Worm (Caenorhabditis elegans) whole organism, L1 larva: ENCODE results near the gene glna-1.
A peak's percentile ranks its signal among the peaks of the same experiment; 100 is the strongest.

ENCODE experiments used
- C16A3.4 ChIP-seq: fragments of 150-350 bp; optimal IDR thresholded peaks from 2 replicates; lab custom pipeline; 2014; ENCODE audit warnings: missing biosample characterization, missing genetic modification characterization
- C34B4.2 ChIP-seq: sonication (generic microtip); optimal IDR thresholded peaks from 2 replicates; lab custom pipeline; 2017; ENCODE audit warnings: mild to moderate bottlenecking, missing genetic modification characterization, missing compliant biosample characterization
- Y116A8C.19 ChIP-seq: sonication (generic microtip); optimal IDR thresholded peaks from 2 replicates; lab custom pipeline; 2016; ENCODE audit warnings: missing compliant biosample characterization, missing genetic modification characterization, borderline replicate concordance
- aha-1 ChIP-seq: fragments of 150-350 bp; optimal IDR thresholded peaks from 2 replicates; lab custom pipeline; 2014; ENCODE audit warnings: missing biosample characterization, missing genetic modification characterization
- aly-2 ChIP-seq: fragments of 150-350 bp; optimal IDR thresholded peaks from 2 replicates; lab custom pipeline; 2014; ENCODE audit warnings: missing biosample characterization, missing genetic modification characterization
- ama-1 ChIP-seq: fragments of 150-350 bp; optimal IDR thresholded peaks from 2 replicates; lab custom pipeline; 2014
- blmp-1 ChIP-seq: fragments of 150-350 bp; optimal IDR thresholded peaks from 2 replicates; lab custom pipeline; 2014; ENCODE audit warnings: missing biosample characterization, missing genetic modification characterization
- ceh-90 ChIP-seq: sonication (generic microtip); optimal IDR thresholded peaks from 2 replicates; lab custom pipeline; 2016; ENCODE audit warnings: missing genetic modification characterization, missing compliant biosample characterization
- ces-1 ChIP-seq: fragments of 150-350 bp; optimal IDR thresholded peaks from 2 replicates; lab custom pipeline; 2014; ENCODE audit warnings: missing biosample characterization, missing genetic modification reagents, missing genetic modification characterization
- dsc-1 ChIP-seq: sonication (generic microtip); optimal IDR thresholded peaks from 2 replicates; lab custom pipeline; 2016; ENCODE audit warnings: mild to moderate bottlenecking, missing genetic modification characterization, missing compliant biosample characterization
- egl-27 ChIP-seq, 2 experiments: fragments of 150-350 bp in 1 of 2; sonication (generic microtip); optimal IDR thresholded peaks; 3 replicates each; lab custom pipeline; 2017 to 2018; ENCODE audit warnings: missing biosample characterization in 2 of 2, missing genetic modification characterization in 2 of 2, missing genetic modification reagents in 2 of 2
- elt-3 ChIP-seq, 6 experiments: fragments of 150-350 bp in 1 of 6; sonication (generic microtip); optimal IDR thresholded peaks; 2 replicates each; lab custom pipeline; 2017 to 2018; ENCODE audit warnings: missing biosample characterization in 6 of 6, missing genetic modification characterization in 6 of 6, inconsistent platforms in 1 of 6
- fkh-10 ChIP-seq: sonication (generic microtip); optimal IDR thresholded peaks from 2 replicates; lab custom pipeline; 2017; ENCODE audit warnings: missing biosample characterization, missing genetic modification reagents, missing genetic modification characterization
- fkh-4 ChIP-seq: sonication (generic microtip); optimal IDR thresholded peaks from 2 replicates; lab custom pipeline; 2016; ENCODE audit warnings: missing compliant biosample characterization, missing genetic modification characterization, borderline replicate concordance
- fkh-8 ChIP-seq: sonication (generic microtip); optimal IDR thresholded peaks from 2 replicates; lab custom pipeline; 2016; ENCODE audit warnings: mild to moderate bottlenecking, missing genetic modification characterization, missing compliant biosample characterization
- hlh-17 ChIP-seq: fragments of 200-800 bp; sonication (Bioruptor generic); optimal IDR thresholded peaks from 2 replicates; lab custom pipeline; 2018; ENCODE audit warnings: missing genetic modification characterization, mild to moderate bottlenecking, missing compliant biosample characterization, moderate library complexity, borderline replicate concordance
- hpl-2 ChIP-seq: fragments of 150-350 bp; optimal IDR thresholded peaks from 2 replicates; lab custom pipeline; 2014; ENCODE audit warnings: missing biosample characterization, missing genetic modification reagents, missing genetic modification characterization
- irx-1 ChIP-seq: sonication (generic microtip); optimal IDR thresholded peaks from 2 replicates; lab custom pipeline; 2016; ENCODE audit warnings: missing genetic modification characterization, missing compliant biosample characterization
- jun-1 ChIP-seq: fragments of 150-350 bp; optimal IDR thresholded peaks from 2 replicates; lab custom pipeline; 2014; ENCODE audit warnings: missing biosample characterization, missing genetic modification reagents, missing genetic modification characterization
- lin-13 ChIP-seq: fragments of 150-350 bp; optimal IDR thresholded peaks from 2 replicates; lab custom pipeline; 2014; ENCODE audit warnings: missing biosample characterization, missing genetic modification reagents, missing genetic modification characterization
- lin-14 ChIP-seq: fragments of 200-800 bp; sonication (Bioruptor generic); optimal IDR thresholded peaks from 2 replicates; lab custom pipeline; 2018; ENCODE audit warnings: mild to moderate bottlenecking, missing genetic modification characterization, moderate library complexity, missing compliant biosample characterization
- lin-15B ChIP-seq: fragments of 150-350 bp; sonication (generic microtip); optimal IDR thresholded peaks from 3 replicates; lab custom pipeline; 2014; ENCODE audit warnings: missing biosample characterization, missing genetic modification characterization
- lin-39 ChIP-seq: fragments of 150-350 bp; optimal IDR thresholded peaks from 2 replicates; lab custom pipeline; 2014; ENCODE audit warnings: missing biosample characterization, missing genetic modification reagents, missing genetic modification characterization
- lsy-2 ChIP-seq, 2 experiments: fragments of 150-350 bp; optimal IDR thresholded peaks; 2 replicates each; lab custom pipeline; 2014; ENCODE audit warnings: missing biosample characterization in 2 of 2, missing genetic modification characterization in 2 of 2
- mdl-1 ChIP-seq, 2 experiments: fragments of 150-350 bp; optimal IDR thresholded peaks; 2 replicates each; lab custom pipeline; 2014 to 2017; ENCODE audit warnings: missing biosample characterization in 2 of 2, missing genetic modification characterization in 2 of 2, inconsistent platforms in 1 of 2
- nhr-19 ChIP-seq: fragments of 200-800 bp; sonication (Bioruptor generic); conservative IDR thresholded peaks from 2 replicates; pipeline ENCODE4 v1.3.6; 2022; ENCODE audit warnings: missing genetic modification characterization, missing compliant biosample characterization
- nhr-237 ChIP-seq: fragments of 150-350 bp; optimal IDR thresholded peaks from 2 replicates; lab custom pipeline; 2014; ENCODE audit warnings: missing biosample characterization, missing genetic modification characterization
- nhr-71 ChIP-seq: sonication (generic microtip); optimal IDR thresholded peaks from 2 replicates; lab custom pipeline; 2016; ENCODE audit warnings: mild to moderate bottlenecking, missing genetic modification characterization, moderate library complexity, missing compliant biosample characterization
- nhr-76 ChIP-seq: sonication (generic microtip); optimal IDR thresholded peaks from 2 replicates; lab custom pipeline; 2017; ENCODE audit warnings: missing biosample characterization, missing genetic modification characterization
- nhr-77 ChIP-seq: fragments of 150-350 bp; optimal IDR thresholded peaks from 2 replicates; lab custom pipeline; 2014; ENCODE audit warnings: missing biosample characterization, missing genetic modification characterization
- nhr-84 ChIP-seq: sonication (generic microtip); optimal IDR thresholded peaks from 2 replicates; lab custom pipeline; 2017; ENCODE audit warnings: missing biosample characterization, missing genetic modification characterization
- nhr-90 ChIP-seq: sonication (generic microtip); optimal IDR thresholded peaks from 2 replicates; lab custom pipeline; 2016; ENCODE audit warnings: mild to moderate bottlenecking, missing genetic modification characterization, missing compliant biosample characterization; ENCODE audit not compliant: poor library complexity
- pag-3 ChIP-seq: sonication (generic microtip); optimal IDR thresholded peaks from 2 replicates; lab custom pipeline; 2017; ENCODE audit warnings: missing genetic modification characterization, mild to moderate bottlenecking, missing compliant biosample characterization, antibody characterized with exemption, borderline replicate concordance; ENCODE audit not compliant: insufficient read depth
- rnt-1 ChIP-seq: sonication (generic microtip); optimal IDR thresholded peaks from 2 replicates; lab custom pipeline; 2016; ENCODE audit warnings: mild to moderate bottlenecking, missing genetic modification characterization, moderate library complexity, missing compliant biosample characterization
- skn-1 ChIP-seq: fragments of 150-350 bp; optimal IDR thresholded peaks from 2 replicates; lab custom pipeline; 2014; ENCODE audit warnings: missing biosample characterization, missing genetic modification characterization
- sup-37 ChIP-seq: fragments of 200-800 bp; sonication (Bioruptor generic); optimal IDR thresholded peaks from 2 replicates; lab custom pipeline; 2018; ENCODE audit warnings: mild to moderate bottlenecking, missing genetic modification characterization, missing compliant biosample characterization
- swsn-7 ChIP-seq: sonication (generic microtip); optimal IDR thresholded peaks from 2 replicates; lab custom pipeline; 2016; ENCODE audit warnings: missing genetic modification characterization, missing compliant biosample characterization
- tbx-2 ChIP-seq: sonication (generic microtip); optimal IDR thresholded peaks from 2 replicates; lab custom pipeline; 2016; ENCODE audit warnings: missing genetic modification characterization, missing compliant biosample characterization
- unc-86 ChIP-seq: sonication (generic microtip); optimal IDR thresholded peaks from 2 replicates; lab custom pipeline; 2016; ENCODE audit warnings: missing genetic modification characterization, missing compliant biosample characterization
- xbp-1 ChIP-seq: sonication (generic microtip); optimal IDR thresholded peaks from 2 replicates; lab custom pipeline; 2016; ENCODE audit warnings: missing genetic modification characterization, missing compliant biosample characterization
- ztf-11 ChIP-seq, 2 experiments: sonication (generic microtip); optimal IDR thresholded peaks; 2 replicates each; lab custom pipeline; 2016 to 2017; ENCODE audit warnings: missing genetic modification characterization in 2 of 2, missing biosample characterization in 1 of 2, missing compliant biosample characterization in 1 of 2
- ztf-4 ChIP-seq: fragments of 150-350 bp; optimal IDR thresholded peaks from 2 replicates; lab custom pipeline; 2014; ENCODE audit warnings: missing biosample characterization, missing genetic modification characterization

glna-1 gene

ce11 chrII:14700096-14700495, 33.2 kb downstream of the glna-1 start:
- TF ChIP-seq blmp-1 (tag; lab: Kevin White, UChicago) (peak; percentile 93), swsn-7 (no peak), elt-3 (tag; optimal IDR thresholded peaks at IDR 0.05; lab: Kevin White, UChicago) (peak in 1 of 6 experiments; percentile 13)

ce11 chrII:14698057-14698456, 35.3 kb downstream of the glna-1 start, which contains the start of gene C09F9.1:
Gene C09F9.1, plus strand, starts transcription at chrII:14698357.
- TF ChIP-seq fkh-4 (no peak), nhr-76 (no peak), ces-1 (GFP tag; lab: Kevin White, UChicago) (no peak), C34B4.2 (tag; lab: Kevin White, UChicago) (no peak), rnt-1 (no peak), ama-1 (lab: Kevin White, UChicago) (no peak), irx-1 (tag; lab: Kevin White, UChicago) (no peak), lin-13 (GFP tag; lab: Kevin White, UChicago) (no peak), lsy-2 (tag; optimal IDR thresholded peaks at IDR 0.05; lab: Kevin White, UChicago) (no peak)

ce11 chrII:14695201-14695600, 38.1 kb downstream of the glna-1 start, which contains the start of gene K02B7.3:
Gene K02B7.3, minus strand, starts transcription at chrII:14695301.
- no peak for TF ChIP-seq Y116A8C.19 (tag; lab: Kevin White, UChicago)
- no peak for TF ChIP-seq lin-14 (GFP tag; lab: Kevin White, UChicago)
- no peak for TF ChIP-seq tbx-2
- no peak for TF ChIP-seq nhr-19 (GFP tag; lab: Robert Waterston, UW)
- no peak for TF ChIP-seq ztf-4 (tag; lab: Kevin White, UChicago)
- no peak for TF ChIP-seq ceh-90 (tag; lab: Kevin White, UChicago)
- no peak for TF ChIP-seq hpl-2 (GFP tag; lab: Kevin White, UChicago)
- no peak for TF ChIP-seq xbp-1 (tag; lab: Kevin White, UChicago)
- no peak for TF ChIP-seq nhr-71 (tag; lab: Kevin White, UChicago)
- TF ChIP-seq aha-1 (tag; lab: Kevin White, UChicago), result no peak
- no peak for TF ChIP-seq egl-27 (tag; optimal IDR thresholded peaks at IDR 0.05; lab: Kevin White, UChicago)
- TF ChIP-seq irx-1 (tag; lab: Kevin White, UChicago), result no peak
- TF ChIP-seq sup-37 (GFP tag; lab: Kevin White, UChicago), result no peak
- TF ChIP-seq unc-86, result no peak
- no peak for TF ChIP-seq skn-1
- TF ChIP-seq mdl-1 (tag; optimal IDR thresholded peaks at IDR 0.05; lab: Kevin White, UChicago), result no peak

- TF ChIP-seq dsc-1, result no peak
- no peak for TF ChIP-seq fkh-8 (tag; lab: Kevin White, UChicago)
- TF ChIP-seq nhr-84 (tag; lab: Kevin White, UChicago), result no peak
- TF ChIP-seq nhr-77 (tag; lab: Kevin White, UChicago), result peak; percentile 61
- TF ChIP-seq C16A3.4 (tag; lab: Kevin White, UChicago), result no peak
- no peak for TF ChIP-seq fkh-10
- TF ChIP-seq tbx-2, result peak; percentile 16
- no peak for TF ChIP-seq rnt-1
- TF ChIP-seq hpl-2 (GFP tag; lab: Kevin White, UChicago), result no peak
- no peak for TF ChIP-seq nhr-71 (tag; lab: Kevin White, UChicago)
- no peak for TF ChIP-seq pag-3 (tag; lab: Kevin White, UChicago)
- TF ChIP-seq, all 84 proteins: peak for 2
Measured at ce11 chrII:14684377-14684776, 48.9 kb downstream of the glna-1 start, which contains the start of gene unc-52. Gene unc-52, minus strand, starts transcription at chrII:14684456.

ce11 chrII:14683646-14684045, 49.7 kb downstream of the glna-1 start:
- TF ChIP-seq aly-2 (tag; lab: Kevin White, UChicago) (no peak), lin-13 (GFP tag; lab: Kevin White, UChicago) (no peak), jun-1 (no peak), blmp-1 (tag; lab: Kevin White, UChicago) (no peak), ceh-90 (tag; lab: Kevin White, UChicago) (no peak), ztf-11 (tag; optimal IDR thresholded peaks at IDR 0.05; lab: Kevin White, UChicago) (no peak), hlh-17 (GFP tag; lab: Kevin White, UChicago) (no peak), egl-27 (tag; optimal IDR thresholded peaks at IDR 0.05; lab: Kevin White, UChicago) (no peak), nhr-90 (no peak), lin-15B (tag; lab: Kevin White, UChicago) (no peak), lin-39 (no peak), nhr-237 (tag; lab: Kevin White, UChicago) (no peak), nhr-19 (GFP tag; lab: Robert Waterston, UW) (no peak), unc-86 (no peak), hpl-2 (GFP tag; lab: Kevin White, UChicago) (no peak)
